Worm (Caenorhabditis elegans): ENCODE results near the gene K07D4.2.

ce11 chrII:4089183-4089582, 43.9 kb upstream of the K07D4.2 start:
- TF ChIP-seq nhr-80 (tag; optimal IDR thresholded peaks at IDR 0.05): peak; percentile 99
- no peak for TF ChIP-seq ama-1 (optimal IDR thresholded peaks at IDR 0.05)
- TF ChIP-seq ama-1 (GFP tag; optimal IDR thresholded peaks at IDR 0.05): no peak
- TF ChIP-seq fkh-3 (tag; optimal IDR thresholded peaks at IDR 0.05): no peak
- TF ChIP-seq snpc-1.1 (tag; optimal IDR thresholded peaks at IDR 0.05; ENCODE audit: insufficient read depth): no peak
- no peak for TF ChIP-seq Y95B8A.8 (GFP tag; IDR thresholded peaks at IDR 0.05)
- no peak for TF ChIP-seq tbx-9 (tag; optimal IDR thresholded peaks at IDR 0.05; ENCODE audit: borderline replicate concordance)
- no peak for TF ChIP-seq F10E7.11 (tag; optimal IDR thresholded peaks at IDR 0.05)
- TF ChIP-seq sea-2 (GFP tag; IDR thresholded peaks at IDR 0.05): no peak
